Fruit fly (Drosophila melanogaster): ENCODE measurements around the gene Coq4.

Coq4 gene

DNA sequence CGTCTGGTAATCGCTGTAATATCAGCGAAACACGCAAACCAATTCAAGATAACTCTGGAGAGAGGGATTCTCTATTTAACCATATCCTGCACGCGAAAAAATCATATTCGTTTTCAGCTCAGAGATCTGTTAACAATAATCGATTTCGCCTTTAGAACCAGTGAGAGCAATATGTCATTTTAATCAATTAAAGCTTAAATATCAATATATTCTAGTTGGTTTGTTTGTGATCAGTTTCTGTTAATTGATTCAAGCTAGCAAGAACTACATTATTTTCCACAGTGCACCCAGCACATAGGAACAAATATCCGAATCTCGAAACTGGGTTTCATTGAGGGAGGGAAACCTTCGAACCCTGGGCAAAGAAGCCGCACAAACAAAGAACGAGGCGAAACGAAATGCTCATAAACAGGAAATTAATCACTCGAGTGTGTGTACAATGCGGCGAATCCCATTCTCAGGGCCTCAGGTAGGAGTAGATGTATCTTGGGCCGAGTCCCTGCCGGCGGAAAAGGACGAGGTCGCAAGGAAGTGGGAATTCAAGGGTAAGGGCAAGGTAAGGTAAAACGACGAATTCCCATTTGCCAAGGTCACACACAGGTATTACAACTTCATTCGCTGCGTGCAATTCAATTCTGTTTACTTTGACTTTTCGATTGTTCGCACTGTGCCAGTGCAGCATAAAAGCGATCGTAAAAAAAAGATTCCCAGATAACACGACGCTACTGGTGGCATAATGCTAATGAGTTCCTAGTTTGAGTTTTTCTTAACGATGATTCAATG lies 17.3 kb downstream of the Coq4 start (continued):
- TF ChIP-seq CG7928 (GFP tag; optimal IDR thresholded peaks at IDR 0.05) (no peak), stwl (tag; optimal IDR thresholded peaks at IDR 0.05) (peak; percentile 43), CG18476 (GFP tag; optimal IDR thresholded peaks at IDR 0.05) (peak; percentile 26), CG1233 (GFP tag; optimal IDR thresholded peaks at IDR 0.05) (no peak), CG3163 (GFP tag; optimal IDR thresholded peaks at IDR 0.05) (peak; percentile 13), CG8388 (GFP tag; optimal IDR thresholded peaks at IDR 0.05) (peak; percentile 43), CG13894 (tag; optimal IDR thresholded peaks at IDR 0.05) (no peak), CG8944 (GFP tag; optimal IDR thresholded peaks at IDR 0.05) (peak; percentile 49), CG4424 (GFP tag; optimal IDR thresholded peaks at IDR 0.05) (peak; percentile 65), chn (GFP tag; optimal IDR thresholded peaks at IDR 0.05) (peak; percentile 65), CG8089 (GFP tag; optimal IDR thresholded peaks at IDR 0.05) (no peak), CG34422 (GFP tag; IDR thresholded peaks at IDR 0.05) (no peak), CG14050 (GFP tag; IDR thresholded peaks at IDR 0.05) (no peak), CG10267 (tag; optimal IDR thresholded peaks at IDR 0.05) (peak; percentile 75), Ssrp (tag; optimal IDR thresholded peaks at IDR 0.05) (peak; percentile 25), CG16813 (GFP tag; IDR thresholded peaks at IDR 0.05; ENCODE audit: partially characterized antibody) (no peak), az2 (GFP tag; optimal IDR thresholded peaks at IDR 0.05) (peak; percentile 29), D (optimal IDR thresholded peaks at IDR 0.05) (peak; percentile 57), D (GFP tag; optimal IDR thresholded peaks at IDR 0.05) (peak; percentile 5), yki (optimal IDR thresholded peaks at IDR 0.05) (no peak), CG11456 (GFP tag; IDR thresholded peaks at IDR 0.05) (no peak), Rfx (GFP tag; IDR thresholded peaks at IDR 0.05) (no peak), pum (GFP tag; optimal IDR thresholded peaks at IDR 0.05) (peak; percentile 42), slp2 (GFP tag; optimal IDR thresholded peaks at IDR 0.05) (peak; percentile 7), Bdp1 (GFP tag; optimal IDR thresholded peaks at IDR 0.05) (no peak), cg (GFP tag; optimal IDR thresholded peaks at IDR 0.05) (no peak), Chrac-16 (GFP tag; optimal IDR thresholded peaks at IDR 0.05) (peak; percentile 71), sens (GFP tag) (peak; percentile 96), CG11398 (GFP tag; optimal IDR thresholded peaks at IDR 0.05) (peak; percentile 24), CG7963 (GFP tag; IDR thresholded peaks at IDR 0.05; ENCODE audit: partially characterized antibody) (no peak), E2f1 (GFP tag; IDR thresholded peaks at IDR 0.05) (no peak), CG3065 (GFP tag; optimal IDR thresholded peaks at IDR 0.05) (peak; percentile 30), sug (tag; optimal IDR thresholded peaks at IDR 0.05) (no peak), kay (GFP tag; optimal IDR thresholded peaks at IDR 0.05) (peak; percentile 3), Rx (GFP tag; IDR thresholded peaks at IDR 0.05) (no peak), Myb (GFP tag; optimal IDR thresholded peaks at IDR 0.05) (peak; percentile 23), ab (GFP tag; optimal IDR thresholded peaks at IDR 0.05) (no peak), trem (tag; optimal IDR thresholded peaks at IDR 0.05) (peak; percentile 56), CG2875 (GFP tag; optimal IDR thresholded peaks at IDR 0.05) (no peak), CG5245 (GFP tag; optimal IDR thresholded peaks at IDR 0.05) (no peak), CG15696 (tag; optimal IDR thresholded peaks at IDR 0.05) (peak; percentile 90), MTF-1 (GFP tag; optimal IDR thresholded peaks at IDR 0.05; ENCODE audit: borderline replicate concordance) (peak; percentile 24), kni (GFP tag; optimal IDR thresholded peaks at IDR 0.05) (peak; percentile 64), dpn (GFP tag; optimal IDR thresholded peaks at IDR 0.05) (peak; percentile 37 to 38), CG10366 (GFP tag; IDR thresholded peaks at IDR 0.05) (no peak; the same call in 1 of the 2 replicates), ap (GFP tag; IDR thresholded peaks at IDR 0.05) (no peak), CG6254 (GFP tag; optimal IDR thresholded peaks at IDR 0.05) (peak; percentile 35), CG4617 (GFP tag; optimal IDR thresholded peaks at IDR 0.05; ENCODE audit: borderline replicate concordance) (no peak), Asciz (GFP tag; optimal IDR thresholded peaks at IDR 0.05) (no peak), Poxn (GFP tag; IDR thresholded peaks at IDR 0.05) (no peak)
